Fruit fly (Drosophila melanogaster) whole organism, wandering third instar larva: ENCODE results near the gene Top3beta.

Experiments used
- CG32264 ChIP-seq: fragments of 200-800 bp; sonication (Bioruptor generic); optimal IDR thresholded peaks from 2 replicates; lab custom pipeline; 2016; ENCODE audit warnings: missing biosample characterization, missing genetic modification characterization
- CG9705 ChIP-seq: fragments of 200-800 bp; sonication (Bioruptor generic); optimal IDR thresholded peaks from 2 replicates; lab custom pipeline; 2018; ENCODE audit warnings: missing biosample characterization, mild to moderate bottlenecking, missing genetic modification characterization
- CrebA ChIP-seq: fragments of 200-800 bp; sonication (Bioruptor generic); optimal IDR thresholded peaks from 2 replicates; lab custom pipeline; 2016; ENCODE audit warnings: missing biosample characterization, mild to moderate bottlenecking, missing genetic modification characterization, borderline replicate concordance
- Dfd ChIP-seq: fragments of >200 bp; optimal IDR thresholded peaks from 2 replicates; lab custom pipeline; 2017; ENCODE audit warnings: missing biosample characterization, missing genetic modification characterization
- Dif ChIP-seq: fragments of 200-275, 200-300 bp; sonication (Bioruptor generic); optimal IDR thresholded peaks from 2 replicates; lab custom pipeline; 2018; ENCODE audit warnings: missing biosample characterization, missing genetic modification characterization; ENCODE audit not compliant: partially characterized antibody
- GATAd ChIP-seq: sonication (Bioruptor generic); optimal IDR thresholded peaks from 2 replicates; lab custom pipeline; 2016; ENCODE audit warnings: missing biosample characterization, missing genetic modification characterization
- Hnf4 ChIP-seq: fragments of 200-800 bp; sonication (Bioruptor generic); optimal IDR thresholded peaks from 2 replicates; lab custom pipeline; 2016; ENCODE audit warnings: missing biosample characterization, mild to moderate bottlenecking, missing genetic modification characterization
- Hr83 ChIP-seq: fragments of 200-300 bp; sonication (Bioruptor generic); optimal IDR thresholded peaks from 2 replicates; lab custom pipeline; 2016; ENCODE audit warnings: missing biosample characterization, mild to moderate bottlenecking, missing genetic modification characterization, moderate library complexity; ENCODE audit not compliant: poor library complexity, severe bottlenecking
- Jra ChIP-seq: sonication (Bioruptor generic); optimal IDR thresholded peaks from 2 replicates; lab custom pipeline; 2016; ENCODE audit warnings: missing biosample characterization, missing genetic modification characterization
- N ChIP-seq: fragments of >200 bp; optimal IDR thresholded peaks from 2 replicates; lab custom pipeline; 2018; ENCODE audit warnings: missing biosample characterization, missing external identifiers, missing genetic modification characterization
- OdsH ChIP-seq: fragments of 200-800 bp; sonication (Bioruptor generic); optimal IDR thresholded peaks from 2 replicates; lab custom pipeline; 2016; ENCODE audit warnings: missing biosample characterization, mild to moderate bottlenecking, missing genetic modification characterization
- Rel ChIP-seq, 2 experiments: fragments of 200-800 bp; sonication (Bioruptor generic) in 1 of 2; optimal IDR thresholded peaks; 2 replicates in 1 of 2; 3 replicates in 1 of 2; lab custom pipeline; 2016 to 2019; ENCODE audit warnings: mild to moderate bottlenecking in 2 of 2, missing biosample characterization in 2 of 2, missing genetic modification characterization in 2 of 2, moderate library complexity in 1 of 2
- Vsx2 ChIP-seq: fragments of 200-300, 225-300 bp; sonication (Bioruptor generic); optimal IDR thresholded peaks from 2 replicates; lab custom pipeline; 2018; ENCODE audit warnings: missing biosample characterization, missing genetic modification characterization; ENCODE audit not compliant: partially characterized antibody
- br ChIP-seq: fragments of 200-800 bp; sonication (Bioruptor generic); optimal IDR thresholded peaks from 2 replicates; lab custom pipeline; 2016; ENCODE audit warnings: missing biosample characterization, missing genetic modification characterization
- brk ChIP-seq: fragments of 200-800 bp; sonication (Bioruptor generic); optimal IDR thresholded peaks from 2 replicates; lab custom pipeline; 2016; ENCODE audit warnings: missing biosample characterization, mild to moderate bottlenecking, missing genetic modification characterization
- dmrt93B ChIP-seq: fragments of 200-800 bp; sonication (Bioruptor generic); optimal IDR thresholded peaks from 2 replicates; lab custom pipeline; 2018; ENCODE audit warnings: missing biosample characterization, mild to moderate bottlenecking, missing genetic modification characterization
- ey ChIP-seq: fragments of 200-800 bp; sonication (Bioruptor generic); optimal IDR thresholded peaks from 2 replicates; lab custom pipeline; 2016; ENCODE audit warnings: missing biosample characterization, missing genetic modification characterization
- foxo ChIP-seq, 2 experiments: fragments of 200-800 bp; sonication (Bioruptor generic); optimal IDR thresholded peaks; 2 replicates in 1 of 2; 3 replicates in 1 of 2; lab custom pipeline; 2016 to 2017; ENCODE audit warnings: missing biosample characterization in 2 of 2, missing genetic modification characterization in 2 of 2
- fru ChIP-seq: fragments of 200-800 bp; sonication (Bioruptor generic); optimal IDR thresholded peaks from 3 replicates; lab custom pipeline; 2016; ENCODE audit warnings: missing biosample characterization, mild to moderate bottlenecking, missing genetic modification characterization
- h ChIP-seq: fragments of 200-800 bp; sonication (Bioruptor generic); optimal IDR thresholded peaks from 3 replicates; lab custom pipeline; 2016; ENCODE audit warnings: missing biosample characterization, mild to moderate bottlenecking, missing genetic modification characterization
- jim ChIP-seq: fragments of 175-275, 200-325 bp; sonication (Bioruptor generic); optimal IDR thresholded peaks from 2 replicates; lab custom pipeline; 2016; ENCODE audit warnings: missing biosample characterization, mild to moderate bottlenecking, missing genetic modification characterization
- lola ChIP-seq: fragments of >200 bp; optimal IDR thresholded peaks from 2 replicates; lab custom pipeline; 2017; ENCODE audit warnings: missing biosample characterization, missing genetic modification characterization
- rgr ChIP-seq: fragments of 200-800 bp; sonication (Bioruptor generic); optimal IDR thresholded peaks from 3 replicates; lab custom pipeline; 2016; ENCODE audit warnings: missing biosample characterization, mild to moderate bottlenecking, missing genetic modification characterization
- sage ChIP-seq: fragments of 200-800 bp; sonication (Bioruptor generic); optimal IDR thresholded peaks from 2 replicates; lab custom pipeline; 2016; ENCODE audit warnings: missing biosample characterization, mild to moderate bottlenecking, missing genetic modification characterization
- sv ChIP-seq: fragments of 200-800 bp; sonication (Bioruptor generic); optimal IDR thresholded peaks from 3 replicates; lab custom pipeline; 2016; ENCODE audit warnings: missing biosample characterization, missing genetic modification characterization
- usp ChIP-seq: fragments of >200 bp; optimal IDR thresholded peaks from 2 replicates; lab custom pipeline; 2017; ENCODE audit warnings: missing biosample characterization, missing genetic modification characterization
- woc ChIP-seq: sonication (Bioruptor generic); optimal IDR thresholded peaks from 2 replicates; lab custom pipeline; 2016; ENCODE audit warnings: missing biosample characterization, mild to moderate bottlenecking, missing genetic modification characterization

The Top3beta gene

dm6 chrX:6255414-6255915 lies 32.3 kb downstream of the Top3beta start, which contains the start of the genes Rbcn-3A and Spx (continued):
- TF ChIP-seq OdsH (GFP tag; lab: Kevin White, UChicago): peak; percentile 23
- no peak for TF ChIP-seq Rel (GFP tag; optimal IDR thresholded peaks at IDR 0.05; lab: Kevin White, UChicago)
- no peak for TF ChIP-seq Rel (tag; optimal IDR thresholded peaks at IDR 0.05; lab: Kevin White, UChicago)
- no peak for TF ChIP-seq usp (GFP tag; lab: Kevin White, UChicago)
- TF ChIP-seq lola (GFP tag; lab: Kevin White, UChicago): no peak

dm6 chrX:6254617-6255349 lies 33.0 kb downstream of the Top3beta start:
- no peak for TF ChIP-seq jim (GFP tag; lab: Kevin White, UChicago)
- no peak for TF ChIP-seq GATAd (GFP tag; lab: Kevin White, UChicago)
- TF ChIP-seq brk: no peak
- TF ChIP-seq N (GFP tag; lab: Kevin White, UChicago): no peak
- no peak for TF ChIP-seq CG32264 (GFP tag; lab: Kevin White, UChicago)

- TF ChIP-seq ey (GFP tag; lab: Kevin White, UChicago) (no peak), lola (GFP tag; lab: Kevin White, UChicago) (no peak), CrebA (GFP tag; lab: Kevin White, UChicago) (no peak), Dfd (GFP tag; lab: Kevin White, UChicago) (no peak), fru (GFP tag; lab: Kevin White, UChicago) (no peak), h (GFP tag; lab: Kevin White, UChicago) (no peak)
These were observed 34.1 kb downstream of the Top3beta start for dm6 chrX:6253701-6254100.

dm6 chrX:6252897-6253540 lies 34.8 kb downstream of the Top3beta start:
- TF ChIP-seq h (GFP tag; lab: Kevin White, UChicago): no peak
- no peak for TF ChIP-seq CG32264 (GFP tag; lab: Kevin White, UChicago)
- no peak for TF ChIP-seq dmrt93B (GFP tag; lab: Kevin White, UChicago)
- TF ChIP-seq Jra (GFP tag; lab: Kevin White, UChicago): no peak
- no peak for TF ChIP-seq rgr
- no peak for TF ChIP-seq Hnf4 (GFP tag; lab: Kevin White, UChicago)
- no peak for TF ChIP-seq br (GFP tag; lab: Kevin White, UChicago)
- no peak for TF ChIP-seq jim (GFP tag; lab: Kevin White, UChicago)
- no peak for TF ChIP-seq sv
- TF ChIP-seq N (GFP tag; lab: Kevin White, UChicago): no peak
- no peak for TF ChIP-seq Vsx2
- no peak for TF ChIP-seq foxo (GFP tag; optimal IDR thresholded peaks at IDR 0.05; lab: Kevin White, UChicago)

dm6 chrX:6237015-6237414 lies 50.8 kb downstream of the Top3beta start, which contains the start of gene CG14445:
CG14445 (plus strand) TSS chrX:6237315.
- TF ChIP-seq dmrt93B (GFP tag; lab: Kevin White, UChicago) (no peak), CG32264 (GFP tag; lab: Kevin White, UChicago) (no peak), CG9705 (GFP tag; lab: Kevin White, UChicago) (no peak), Hr83 (GFP tag; lab: Kevin White, UChicago) (no peak), Dif (no peak), ey (GFP tag; lab: Kevin White, UChicago) (no peak), sage (GFP tag; lab: Kevin White, UChicago) (no peak), rgr (no peak), Vsx2 (no peak), woc (GFP tag; lab: Kevin White, UChicago) (no peak), brk (no peak)
- TF ChIP-seq, all 38 proteins: peak for 0
